Worm (Caenorhabditis elegans): ENCODE measurements around the gene cts-1.

DNA sequence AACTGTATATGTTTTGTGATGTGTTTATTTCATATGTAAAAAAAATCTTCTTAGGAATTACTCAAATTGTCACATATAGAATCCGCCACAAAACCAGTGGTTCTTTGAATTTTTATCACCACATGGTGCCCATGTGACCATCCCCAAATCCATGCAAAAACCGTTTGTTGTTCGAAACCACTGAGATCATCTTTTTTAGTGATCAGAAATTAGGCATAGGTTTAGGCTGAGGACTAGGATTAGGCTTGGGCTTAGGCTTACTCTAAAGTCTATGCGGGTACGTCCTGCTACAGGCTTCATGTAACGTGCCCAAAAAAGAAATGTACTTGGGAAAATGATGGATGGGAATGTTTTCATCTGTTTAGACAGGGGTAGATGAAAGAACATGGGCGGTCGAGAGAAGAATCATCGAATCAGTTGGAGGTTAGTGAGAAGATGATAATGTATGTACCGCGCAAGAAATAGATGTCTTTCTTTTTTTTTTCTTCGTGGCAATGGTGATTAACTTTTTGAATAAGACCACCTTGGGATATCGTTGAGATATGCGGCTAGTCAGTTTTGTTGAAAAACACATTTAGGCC, 19.9 kb upstream of the cts-1 start:
- TF ChIP-seq flt-1 (GFP tag; IDR thresholded peaks at IDR 0.05) = no peak
- TF ChIP-seq ceh-36 (tag; optimal IDR thresholded peaks at IDR 0.05) = no peak
- no peak for TF ChIP-seq hmbx-1 (tag; optimal IDR thresholded peaks at IDR 0.05)
- no peak for TF ChIP-seq hmg-4 (GFP tag; optimal IDR thresholded peaks at IDR 0.05)
